Worm (Caenorhabditis elegans): ENCODE data around the gene Y22D7AL.9.

Y22D7AL.9 gene

DNA sequence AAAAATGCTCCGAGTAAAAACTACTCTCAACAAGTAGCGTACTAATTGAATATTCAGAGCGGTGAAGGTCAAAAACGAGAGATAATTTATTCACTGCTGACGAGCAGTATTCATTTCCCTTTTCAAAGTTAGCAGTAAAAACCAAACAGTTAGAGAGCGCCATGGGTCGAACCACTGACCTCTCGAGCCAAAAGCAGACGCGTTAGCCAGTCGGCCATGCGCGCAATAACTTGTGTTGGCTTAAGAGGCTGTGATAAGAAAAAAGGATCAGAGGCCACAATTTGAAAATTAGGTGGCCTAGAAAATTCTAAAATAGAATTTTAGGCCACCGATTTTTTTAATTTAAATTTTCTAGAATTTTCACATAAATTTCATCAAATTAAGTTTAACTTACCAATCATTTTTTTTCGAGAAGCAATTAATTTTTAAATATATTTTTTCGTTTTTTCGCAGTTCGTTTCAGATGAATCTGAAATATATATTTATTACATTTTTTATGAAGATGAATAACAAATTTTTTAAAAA, 13.1 kb downstream of the Y22D7AL.9 start, which contains the start of gene sms-3 (continued):
- TF ChIP-seq snpc-4 (tag; optimal IDR thresholded peaks at IDR 0.05) (no peak), lin-15B (tag; optimal IDR thresholded peaks at IDR 0.05) (no peak), F37D6.2 (tag; optimal IDR thresholded peaks at IDR 0.05) (no peak), ceh-82 (tag; optimal IDR thresholded peaks at IDR 0.05) (no peak), mep-1 (tag; optimal IDR thresholded peaks at IDR 0.05) (no peak), mes-2 (tag; optimal IDR thresholded peaks at IDR 0.05; ENCODE audit: poor library complexity, severe bottlenecking) (peak; percentile 68), lin-13 (GFP tag; optimal IDR thresholded peaks at IDR 0.05) (peak; percentile 82), duxl-1 (tag; optimal IDR thresholded peaks at IDR 0.05; ENCODE audit: poor library complexity) (peak; percentile 61), hlh-30 (tag; optimal IDR thresholded peaks at IDR 0.05; ENCODE audit: insufficient read depth) (no peak), ceh-20 (GFP tag; IDR thresholded peaks at IDR 0.05) (0 out of 2 replicates have a peak, but pooled peaks have one; percentile 23), tag-97 (GFP tag; IDR thresholded peaks at IDR 0.05) (no peak), tra-1 (GFP tag; IDR thresholded peaks at IDR 0.05) (peak; percentile 79; the same call in 1 of the 2 replicates), spr-3 (GFP tag; optimal IDR thresholded peaks at IDR 0.05) (no peak), daf-16 (GFP tag; optimal IDR thresholded peaks at IDR 0.05) (peak in 1 of 2 experiments; percentile 48), daf-16 (tag; optimal IDR thresholded peaks at IDR 0.05) (peak; percentile 44), nhr-10 (tag; optimal IDR thresholded peaks at IDR 0.05) (no peak), Y48G9A.11 (GFP tag; IDR thresholded peaks at IDR 0.05) (peak; percentile 83), zip-11 (GFP tag; IDR thresholded peaks at IDR 0.05) (no peak), madf-5 (GFP tag; IDR thresholded peaks at IDR 0.05) (peak in 1 of 2 experiments; percentile 94; a peak in 2 of 4 replicates), ceh-28 (tag; optimal IDR thresholded peaks at IDR 0.05) (no peak), mdl-1 (tag; optimal IDR thresholded peaks at IDR 0.05) (no peak), saeg-2 (GFP tag; IDR thresholded peaks at IDR 0.05) (no peak), F44E2.7 (GFP tag; IDR thresholded peaks at IDR 0.05) (peak; percentile 87; the same call in 1 of the 2 replicates), cey-2 (tag; optimal IDR thresholded peaks at IDR 0.05; ENCODE audit: borderline replicate concordance, insufficient read depth) (no peak), D1046.2 (GFP tag; IDR thresholded peaks at IDR 0.05) (no peak), nhr-42 (GFP tag; IDR thresholded peaks at IDR 0.05) (no peak), dmd-8 (GFP tag; IDR thresholded peaks at IDR 0.05) (peak; percentile 73), ztf-7 (tag; optimal IDR thresholded peaks at IDR 0.05) (no peak), aly-2 (tag; optimal IDR thresholded peaks at IDR 0.05) (no peak), mdt-29 (GFP tag; IDR thresholded peaks at IDR 0.05) (no peak), dve-1 (tag; optimal IDR thresholded peaks at IDR 0.05; ENCODE audit: insufficient read depth) (no peak), sdz-12 (GFP tag; optimal IDR thresholded peaks at IDR 0.05) (no peak), mxl-2 (GFP tag; conservative IDR thresholded peaks at IDR 0.05) (no peak), zfp-3 (GFP tag; conservative IDR thresholded peaks at IDR 0.05) (0 out of 2 replicates have a peak, but pooled peaks have one; percentile 36), ceh-44 (GFP tag; IDR thresholded peaks at IDR 0.05) (0 out of 2 replicates have a peak, but pooled peaks have one; percentile 9), daf-19 (GFP tag; conservative IDR thresholded peaks at IDR 0.05) (0 out of 2 replicates have a peak, but pooled peaks have one; percentile 61), hif-1 (tag; optimal IDR thresholded peaks at IDR 0.05) (peak in 1 of 2 experiments; percentile 6), fos-1 (tag; optimal IDR thresholded peaks at IDR 0.05) (no peak), Y75B8A.6 (GFP tag; IDR thresholded peaks at IDR 0.05) (peak; percentile 78; the same call in 1 of the 2 replicates), nhr-111 (GFP tag; optimal IDR thresholded peaks at IDR 0.05) (peak; percentile 29), dpl-1 (GFP tag; optimal IDR thresholded peaks at IDR 0.05) (no peak), ces-1 (GFP tag; optimal IDR thresholded peaks at IDR 0.05) (no peak), ama-1 (optimal IDR thresholded peaks at IDR 0.05) (no peak), lin-38 (GFP tag; IDR thresholded peaks at IDR 0.05) (peak; percentile 75), dmd-9 (GFP tag; IDR thresholded peaks at IDR 0.05) (peak; percentile 23; the same call in 1 of the 2 replicates), daf-12 (tag; optimal IDR thresholded peaks at IDR 0.05) (no peak), lsy-2 (tag; optimal IDR thresholded peaks at IDR 0.05) (peak in 1 of 2 experiments; percentile 47), nhr-77 (tag; optimal IDR thresholded peaks at IDR 0.05) (no peak), nhr-237 (tag; optimal IDR thresholded peaks at IDR 0.05) (no peak), Y5F2A.4 (GFP tag; optimal IDR thresholded peaks at IDR 0.05) (no peak)
